Fruit fly (Drosophila melanogaster) whole organism: ENCODE results near the gene CG6295.

Experiments
- CG8478 ChIP-seq: fragments of >200 bp; optimal IDR thresholded peaks from 2 replicates; lab custom pipeline; 2018; ENCODE audit warnings: inconsistent platforms
- Dll ChIP-seq: fragments of >200 bp; optimal IDR thresholded peaks from 2 replicates; lab custom pipeline; 2017
- EcR ChIP-seq, 2 experiments: fragments of >200 bp; optimal IDR thresholded peaks; 2 replicates each; lab custom pipeline; 2017; ENCODE audit warnings: missing biosample characterization in 2 of 2, missing genetic modification characterization in 2 of 2, missing genetic modification reagents in 2 of 2
- pan ChIP-seq: fragments of >200 bp; optimal IDR thresholded peaks from 2 replicates; lab custom pipeline; 2017
- psq ChIP-seq: fragments of >200 bp; optimal IDR thresholded peaks from 2 replicates; lab custom pipeline; 2017
- usp ChIP-seq: fragments of >200 bp; optimal IDR thresholded peaks from 2 replicates; lab custom pipeline; 2017; ENCODE audit warnings: missing biosample characterization, missing genetic modification characterization, mixed read lengths

Gene CG6295

DNA sequence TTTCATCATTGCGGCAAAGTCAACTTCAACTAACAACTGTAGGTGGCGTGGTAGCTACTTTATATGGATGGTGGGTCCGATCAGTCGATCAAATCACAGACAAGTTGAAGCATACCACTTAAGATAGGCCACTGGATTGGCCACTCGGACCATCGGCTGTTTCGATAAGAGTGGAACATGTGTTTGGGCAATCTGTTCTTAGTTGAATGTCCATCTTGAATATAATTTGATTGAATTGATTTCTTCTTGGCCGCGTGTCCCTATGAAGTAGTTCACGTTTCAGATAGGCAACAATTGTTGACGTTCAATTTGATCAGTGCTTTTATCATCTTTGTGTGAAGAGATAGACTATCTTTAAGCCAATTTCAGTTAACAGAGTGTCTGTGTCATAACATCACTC is at the start of gene CG6295:
Gene CG6295, minus strand, starts transcription at position 34 of the 400 bp plus-strand sequence.
- TF ChIP-seq psq (lab: Kevin White, UChicago), result no peak
- no peak for TF ChIP-seq Dll (lab: Kevin White, UChicago)
- no peak for TF ChIP-seq pan (lab: Kevin White, UChicago)

DNA sequence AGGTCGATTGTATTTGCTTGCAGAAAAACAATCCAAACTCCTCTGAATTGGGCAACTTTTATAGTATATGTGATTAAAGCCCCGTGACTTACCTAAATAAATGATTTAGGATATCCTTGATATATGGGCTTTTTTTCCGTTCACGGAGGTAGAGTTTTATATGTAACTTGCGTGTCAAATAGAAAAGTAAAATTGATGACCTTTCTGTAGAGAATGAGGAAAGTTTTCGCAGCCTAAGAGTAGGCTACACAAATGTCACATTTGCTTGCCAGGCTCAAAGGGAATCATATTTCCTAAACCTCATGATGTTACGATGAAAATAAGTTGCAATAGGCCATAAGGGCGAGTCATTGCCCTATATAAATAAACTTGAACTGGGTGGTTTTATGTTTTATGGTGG is 49.3 kb upstream of the CG6295 start:
- TF ChIP-seq Dll (lab: Kevin White, UChicago), result no peak
- TF ChIP-seq CG8478 (lab: Kevin White, UChicago), result no peak
- TF ChIP-seq usp (GFP tag; lab: Kevin White, UChicago), result no peak
- TF ChIP-seq pan (lab: Kevin White, UChicago), result no peak
- no peak for TF ChIP-seq psq (lab: Kevin White, UChicago)
- no peak for TF ChIP-seq EcR (GFP tag; optimal IDR thresholded peaks at IDR 0.05; lab: Kevin White, UChicago)

DNA sequence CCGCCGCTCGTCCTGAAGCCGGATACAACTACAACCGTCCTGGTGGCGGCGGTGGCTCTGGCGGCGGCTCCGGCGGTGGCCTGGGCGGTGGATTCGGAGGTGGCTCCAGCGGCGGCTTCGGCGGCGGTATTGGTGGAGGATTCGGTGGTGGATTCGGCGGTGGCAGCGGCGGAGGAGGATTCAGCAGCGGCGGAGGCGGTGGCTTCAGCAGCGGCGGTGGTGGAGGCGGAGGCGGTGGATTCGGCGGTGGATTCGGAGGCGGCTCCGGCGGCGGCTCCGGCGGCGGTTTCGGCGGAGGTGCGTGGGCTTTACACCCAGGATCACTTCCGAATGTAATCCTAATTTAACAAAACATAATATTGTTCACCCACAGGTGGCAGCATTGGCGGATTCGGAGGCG is 42.7 kb upstream of the CG6295 start:
- TF ChIP-seq Dll (lab: Kevin White, UChicago) (no peak), psq (lab: Kevin White, UChicago) (no peak), usp (GFP tag; lab: Kevin White, UChicago) (no peak), EcR (GFP tag; optimal IDR thresholded peaks at IDR 0.05; lab: Kevin White, UChicago) (no peak), CG8478 (lab: Kevin White, UChicago) (no peak), pan (lab: Kevin White, UChicago) (no peak)

DNA sequence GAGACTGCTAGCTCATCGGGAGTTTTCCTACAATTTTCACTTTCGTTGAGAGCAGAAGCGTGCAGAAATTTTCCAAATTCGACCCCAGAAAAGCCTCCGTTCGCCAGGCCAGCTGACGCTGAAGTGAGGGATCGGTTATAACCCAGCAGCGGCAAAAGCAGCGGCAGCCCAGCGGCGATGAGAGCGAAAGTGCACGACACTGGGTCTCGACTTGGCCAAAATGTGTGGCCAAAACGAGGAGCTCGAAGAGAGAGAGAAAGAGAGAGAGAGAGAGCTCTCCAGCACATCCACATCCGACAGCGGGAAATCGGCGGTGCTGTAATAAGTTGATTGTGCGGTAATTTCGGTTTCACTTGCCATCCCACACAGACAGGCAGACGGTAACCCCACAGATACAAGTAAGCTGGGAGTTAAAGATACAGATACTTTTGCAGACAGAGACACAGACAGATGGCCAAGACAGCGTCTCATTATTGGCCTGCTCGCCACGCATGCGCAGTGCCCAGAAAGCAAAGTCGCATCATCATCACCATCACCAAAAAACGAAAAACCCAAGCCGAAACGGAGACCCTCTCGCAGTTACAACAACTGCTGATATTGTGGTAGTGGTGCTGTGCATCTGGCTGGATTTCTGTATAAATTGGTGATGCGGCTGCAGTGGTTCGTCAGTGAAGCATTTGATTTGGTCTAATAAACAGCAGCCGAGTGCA is 41.9 kb upstream of the CG6295 start, which contains the start of gene TwdlT:
Gene TwdlT, plus strand, starts transcription at position 660 of the 710 bp plus-strand sequence.
- TF ChIP-seq psq (lab: Kevin White, UChicago) (no peak), usp (GFP tag; lab: Kevin White, UChicago) (no peak), pan (lab: Kevin White, UChicago) (no peak), Dll (lab: Kevin White, UChicago) (no peak), CG8478 (lab: Kevin White, UChicago) (no peak), EcR (GFP tag; optimal IDR thresholded peaks at IDR 0.05; lab: Kevin White, UChicago) (no peak)

DNA sequence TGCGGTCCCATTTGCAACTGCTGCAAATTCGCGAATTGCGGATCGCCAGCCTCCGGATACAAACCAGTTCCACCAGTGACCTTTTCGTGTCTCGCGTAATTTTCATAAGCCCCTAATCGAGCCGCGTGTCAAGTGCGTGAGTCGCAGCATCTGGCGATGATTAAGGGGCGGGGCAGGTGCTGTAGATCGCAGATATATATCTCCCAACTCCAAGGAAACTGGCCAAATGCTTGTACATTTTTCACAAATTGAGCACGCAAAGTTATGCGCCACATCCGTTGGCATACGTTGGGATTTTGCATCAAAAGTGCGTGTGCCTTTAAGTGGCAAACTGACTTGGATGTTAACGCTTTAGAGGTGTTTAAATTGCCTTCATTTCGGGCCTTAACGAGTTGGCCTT is 33.2 kb upstream of the CG6295 start:
- TF ChIP-seq CG8478 (lab: Kevin White, UChicago) (no peak), pan (lab: Kevin White, UChicago) (no peak), EcR (GFP tag; optimal IDR thresholded peaks at IDR 0.05; lab: Kevin White, UChicago) (no peak), psq (lab: Kevin White, UChicago) (no peak), usp (GFP tag; lab: Kevin White, UChicago) (no peak), Dll (lab: Kevin White, UChicago) (no peak)

DNA sequence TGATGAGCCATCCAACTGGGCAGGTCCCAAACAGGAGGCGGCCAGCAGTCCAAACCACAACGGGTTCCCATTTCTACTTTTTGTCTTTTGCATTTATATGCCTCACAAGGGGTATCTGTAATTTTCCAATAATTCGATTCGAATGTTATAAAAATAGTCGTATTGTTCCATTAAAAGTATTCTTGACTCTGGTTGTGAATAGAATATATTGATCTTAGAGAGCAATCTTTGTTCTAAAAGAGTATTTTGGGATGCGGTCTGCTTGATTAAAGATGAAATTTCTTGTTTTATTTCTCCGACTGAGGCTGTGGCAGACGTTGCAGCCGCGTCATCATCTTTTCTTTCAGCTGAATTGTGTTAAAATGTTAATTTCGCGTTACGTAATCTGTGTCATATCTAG is 27.1 kb upstream of the CG6295 start:
- no peak for TF ChIP-seq Dll (lab: Kevin White, UChicago)
- TF ChIP-seq usp (GFP tag; lab: Kevin White, UChicago), result no peak
- no peak for TF ChIP-seq CG8478 (lab: Kevin White, UChicago)
- no peak for TF ChIP-seq EcR (GFP tag; optimal IDR thresholded peaks at IDR 0.05; lab: Kevin White, UChicago)
- no peak for TF ChIP-seq pan (lab: Kevin White, UChicago)
- no peak for TF ChIP-seq psq (lab: Kevin White, UChicago)

DNA sequence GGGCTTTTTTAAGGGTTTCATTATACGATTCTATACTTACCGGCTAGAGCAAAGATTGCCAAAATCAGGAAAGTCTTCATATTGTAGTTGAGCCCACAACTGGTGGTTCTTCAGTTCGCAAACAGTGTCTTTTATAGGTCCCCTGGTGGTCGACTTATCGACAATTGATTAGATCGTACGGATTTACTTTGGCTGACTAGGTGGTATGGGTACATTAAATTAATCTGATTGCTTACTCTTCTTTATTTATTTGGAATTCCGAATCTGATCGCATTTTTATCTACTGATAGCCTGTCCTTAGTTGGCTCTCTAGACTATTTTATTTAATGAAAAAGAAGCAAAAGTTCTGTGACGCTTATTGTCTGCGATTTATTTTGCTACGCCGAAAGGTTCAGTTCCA is 19.2 kb upstream of the CG6295 start, which contains the start of gene CG6271:
Gene CG6271, minus strand, starts transcription at position 101 of the 400 bp plus-strand sequence.
- no peak for TF ChIP-seq psq (lab: Kevin White, UChicago)
- no peak for TF ChIP-seq Dll (lab: Kevin White, UChicago)
- no peak for TF ChIP-seq usp (GFP tag; lab: Kevin White, UChicago)
- no peak for TF ChIP-seq CG8478 (lab: Kevin White, UChicago)
- TF ChIP-seq EcR (GFP tag; optimal IDR thresholded peaks at IDR 0.05; lab: Kevin White, UChicago), result no peak
- TF ChIP-seq pan (lab: Kevin White, UChicago), result no peak

DNA sequence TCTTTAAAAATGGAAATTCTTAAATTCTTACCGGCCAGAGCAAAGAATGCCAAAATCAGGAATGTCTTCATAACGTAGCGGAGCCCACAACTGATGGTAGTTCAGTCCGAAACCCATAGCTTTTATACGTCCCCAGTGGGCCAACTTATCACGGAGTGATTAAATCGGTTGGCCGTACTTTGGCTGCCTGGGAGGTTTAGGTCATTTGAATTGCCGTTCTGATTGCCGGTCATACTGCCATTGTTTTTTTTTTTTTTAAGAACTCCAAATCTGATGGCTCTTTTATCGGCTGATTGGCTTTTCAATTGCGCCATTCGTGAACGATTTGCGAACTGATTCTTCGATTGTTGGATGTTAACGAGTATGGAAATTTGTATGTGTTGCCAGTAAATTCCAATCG is 16.3 kb upstream of the CG6295 start, which contains the start of gene CG6277:
Gene CG6277, minus strand, starts transcription at position 101 of the 400 bp plus-strand sequence.
- TF ChIP-seq usp (GFP tag; lab: Kevin White, UChicago) (no peak), Dll (lab: Kevin White, UChicago) (no peak), CG8478 (lab: Kevin White, UChicago) (no peak), psq (lab: Kevin White, UChicago) (no peak), pan (lab: Kevin White, UChicago) (no peak), EcR (GFP tag; optimal IDR thresholded peaks at IDR 0.05; lab: Kevin White, UChicago) (no peak)

DNA sequence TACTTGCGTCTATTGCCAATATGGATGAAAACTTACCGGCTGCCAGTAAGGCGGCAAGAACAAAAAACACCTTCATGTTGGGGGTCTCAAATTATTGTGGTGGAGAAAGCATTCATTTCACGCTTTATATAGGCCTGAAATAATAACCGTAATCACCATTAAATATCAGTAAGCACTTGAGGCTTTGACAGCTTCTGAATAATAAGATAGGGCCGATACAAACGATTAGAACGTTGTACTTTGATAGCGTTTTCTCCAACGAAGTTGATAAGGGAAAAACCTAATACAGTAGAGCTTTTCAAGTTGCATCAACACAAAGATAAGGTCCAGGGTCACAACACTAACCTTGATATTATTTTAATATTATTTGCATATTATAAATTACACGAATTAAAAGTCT is 14.4 kb upstream of the CG6295 start, which contains the start of gene CG6283:
Gene CG6283, minus strand, starts transcription at position 101 of the 400 bp plus-strand sequence.
- no peak for TF ChIP-seq EcR (GFP tag; optimal IDR thresholded peaks at IDR 0.05; lab: Kevin White, UChicago)
- no peak for TF ChIP-seq Dll (lab: Kevin White, UChicago)
- TF ChIP-seq psq (lab: Kevin White, UChicago), result no peak
- no peak for TF ChIP-seq pan (lab: Kevin White, UChicago)
- no peak for TF ChIP-seq usp (GFP tag; lab: Kevin White, UChicago)
- no peak for TF ChIP-seq CG8478 (lab: Kevin White, UChicago)

DNA sequence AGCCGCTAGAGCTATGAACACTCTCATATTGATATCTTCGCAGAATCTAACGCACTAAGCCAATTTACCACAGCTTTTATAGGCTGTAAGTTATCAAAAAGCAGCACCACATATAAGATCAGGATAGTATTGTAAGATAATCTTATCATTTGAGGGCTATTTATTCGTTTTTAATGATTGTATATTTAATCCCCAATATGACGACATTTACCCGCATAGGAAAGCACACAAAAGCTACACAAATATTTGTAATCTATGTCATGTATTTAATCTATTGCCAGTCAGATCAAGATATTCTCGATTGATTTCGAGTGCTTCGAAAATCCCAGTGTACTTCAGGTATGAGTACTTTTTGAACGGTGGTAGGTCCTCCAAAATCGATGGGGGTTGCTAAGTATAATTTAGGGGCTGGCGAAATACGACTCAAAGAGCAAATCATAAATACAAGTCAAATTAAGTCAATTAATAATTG is 12.9 kb upstream of the CG6295 start, which contains the start of gene CG17191:
Gene CG17191, minus strand, starts transcription at position 51 of the 472 bp plus-strand sequence.
- TF ChIP-seq Dll (lab: Kevin White, UChicago), result no peak
- TF ChIP-seq EcR (GFP tag; optimal IDR thresholded peaks at IDR 0.05; lab: Kevin White, UChicago), result no peak
- no peak for TF ChIP-seq usp (GFP tag; lab: Kevin White, UChicago)

DNA sequence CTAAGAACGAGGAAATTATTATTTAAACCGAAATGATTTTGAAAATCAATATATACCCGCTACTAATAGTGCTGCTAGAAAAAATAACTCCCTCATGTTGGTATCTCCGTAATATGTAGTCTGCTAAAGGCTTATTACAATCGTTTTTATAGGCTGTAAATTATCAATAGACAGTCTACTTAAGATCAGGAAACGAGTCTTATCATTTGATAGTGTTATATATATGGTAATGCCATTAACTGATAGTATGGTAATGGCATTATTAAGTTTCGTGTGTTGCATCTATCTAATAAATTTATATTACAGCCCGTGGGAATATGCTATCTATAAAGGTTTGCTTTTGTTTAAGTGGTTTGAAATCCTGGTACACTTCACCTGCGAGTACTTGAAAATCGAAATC is 11.3 kb upstream of the CG6295 start, which contains the start of gene CG17192:
Gene CG17192, minus strand, starts transcription at position 101 of the 400 bp plus-strand sequence.
- no peak for TF ChIP-seq CG8478 (lab: Kevin White, UChicago)
- TF ChIP-seq usp (GFP tag; lab: Kevin White, UChicago), result no peak
- no peak for TF ChIP-seq EcR (GFP tag; optimal IDR thresholded peaks at IDR 0.05; lab: Kevin White, UChicago)
- no peak for TF ChIP-seq pan (lab: Kevin White, UChicago)
- TF ChIP-seq Dll (lab: Kevin White, UChicago), result no peak
- no peak for TF ChIP-seq psq (lab: Kevin White, UChicago)
